Worm (Caenorhabditis elegans): ENCODE results near the gene mesp-1.

mesp-1 gene

ce11 chrIV:8462376-8462775 lies 36.7 kb upstream of the mesp-1 start:
- TF ChIP-seq nhr-84 (tag; optimal IDR thresholded peaks at IDR 0.05) (no peak), zip-4 (GFP tag; optimal IDR thresholded peaks at IDR 0.05) (no peak), alr-1 (tag; optimal IDR thresholded peaks at IDR 0.05; ENCODE audit: borderline replicate concordance) (no peak), fkh-10 (GFP tag; optimal IDR thresholded peaks at IDR 0.05) (no peak), fkh-4 (tag; optimal IDR thresholded peaks at IDR 0.05; ENCODE audit: borderline replicate concordance) (no peak), ces-1 (GFP tag; optimal IDR thresholded peaks at IDR 0.05) (no peak), hlh-17 (GFP tag; optimal IDR thresholded peaks at IDR 0.05; ENCODE audit: borderline replicate concordance) (no peak), efl-1 (optimal IDR thresholded peaks at IDR 0.05) (no peak), efl-1 (GFP tag; optimal IDR thresholded peaks at IDR 0.05 in 1 of 2) (peak in 1 of 2 experiments; percentile 52), F16B12.6 (tag; optimal IDR thresholded peaks at IDR 0.05) (no peak)

- TF ChIP-seq blmp-1 (tag; optimal IDR thresholded peaks at IDR 0.05) = peak; percentile 78
- TF ChIP-seq unc-130 (tag; optimal IDR thresholded peaks at IDR 0.05) = peak; percentile 37
- TF ChIP-seq snu-23 (GFP tag; optimal IDR thresholded peaks at IDR 0.05) = peak; percentile 40
- peak in 1 of 2 experiments; percentile 57 for TF ChIP-seq mdl-1 (tag; optimal IDR thresholded peaks at IDR 0.05)
- no peak for TF ChIP-seq unc-86 (tag; optimal IDR thresholded peaks at IDR 0.05)
- TF ChIP-seq lin-35 (GFP tag; optimal IDR thresholded peaks at IDR 0.05) = peak in 1 of 2 experiments; percentile 56
- TF ChIP-seq nhr-19 (GFP tag; conservative IDR thresholded peaks at IDR 0.05) = peak; percentile 40
- peak; percentile 46 for TF ChIP-seq lin-14 (GFP tag; optimal IDR thresholded peaks at IDR 0.05)
- TF ChIP-seq ets-5 (GFP tag; IDR thresholded peaks at IDR 0.05) = no peak
- peak in 5 of 6 experiments; percentile 44 to 85 (median 69) for TF ChIP-seq elt-3 (tag; optimal IDR thresholded peaks at IDR 0.05)
- TF ChIP-seq zip-4 (GFP tag; optimal IDR thresholded peaks at IDR 0.05) = no peak
- TF ChIP-seq nhr-20 (tag; optimal IDR thresholded peaks at IDR 0.05) = peak; percentile 74
- TF ChIP-seq rnt-1 (tag; optimal IDR thresholded peaks at IDR 0.05) = no peak
- peak; percentile 80 for TF ChIP-seq nhr-85 (tag)
- peak in 1 of 2 experiments; percentile 2 for TF ChIP-seq lsy-2 (tag; optimal IDR thresholded peaks at IDR 0.05)
- TF ChIP-seq grh-1 (GFP tag; IDR thresholded peaks at IDR 0.05) = no peak
- TF ChIP-seq tbx-2 (tag; optimal IDR thresholded peaks at IDR 0.05) = peak; percentile 57
- peak; percentile 47 for TF ChIP-seq nhr-71 (tag; optimal IDR thresholded peaks at IDR 0.05)
These were observed 36.0 kb upstream of the mesp-1 start for ce11 chrIV:8463069-8463468.

- TF ChIP-seq nhr-11 (tag; optimal IDR thresholded peaks at IDR 0.05) (no peak), snu-23 (GFP tag; optimal IDR thresholded peaks at IDR 0.05) (no peak), C34B4.2 (tag; optimal IDR thresholded peaks at IDR 0.05) (no peak), lin-35 (GFP tag; optimal IDR thresholded peaks at IDR 0.05) (no peak), hpl-2 (GFP tag; optimal IDR thresholded peaks at IDR 0.05) (no peak), alr-1 (tag; optimal IDR thresholded peaks at IDR 0.05; ENCODE audit: borderline replicate concordance) (no peak), nhr-12 (tag; optimal IDR thresholded peaks at IDR 0.05) (no peak), fos-1 (tag; optimal IDR thresholded peaks at IDR 0.05) (no peak)
These were observed 35.4 kb upstream of the mesp-1 start, which contains the start of gene str-176 for ce11 chrIV:8463716-8464115. TSS of gene str-176 (minus strand) at chrIV:8463816.

- peak; percentile 82 for TF ChIP-seq nhr-85 (tag)
- TF ChIP-seq lin-35 (GFP tag; optimal IDR thresholded peaks at IDR 0.05) = peak in 1 of 2 experiments; percentile 34
- TF ChIP-seq elt-3 (tag; optimal IDR thresholded peaks at IDR 0.05) = peak in 4 of 6 experiments; percentile 60 to 86 (median 68)
- peak; percentile 3 for TF ChIP-seq tbx-2 (tag; optimal IDR thresholded peaks at IDR 0.05)
- peak; percentile 55 for TF ChIP-seq lin-14 (GFP tag; optimal IDR thresholded peaks at IDR 0.05)
- peak; percentile 57 for TF ChIP-seq nhr-20 (tag; optimal IDR thresholded peaks at IDR 0.05)
- TF ChIP-seq tlp-1 (tag; optimal IDR thresholded peaks at IDR 0.05) = no peak
- peak; percentile 26 for TF ChIP-seq snu-23 (GFP tag; optimal IDR thresholded peaks at IDR 0.05)
- no peak for TF ChIP-seq ceh-63 (GFP tag; optimal IDR thresholded peaks at IDR 0.05)
- no peak for TF ChIP-seq efl-1 (optimal IDR thresholded peaks at IDR 0.05)
- no peak for TF ChIP-seq efl-1 (GFP tag; optimal IDR thresholded peaks at IDR 0.05 in 1 of 2)
- TF ChIP-seq nhr-19 (GFP tag; conservative IDR thresholded peaks at IDR 0.05) = peak; percentile 30
- peak; percentile 33 for TF ChIP-seq blmp-1 (tag; optimal IDR thresholded peaks at IDR 0.05)
- peak; percentile 49 for TF ChIP-seq nhr-71 (tag; optimal IDR thresholded peaks at IDR 0.05)
These were observed 34.9 kb upstream of the mesp-1 start for ce11 chrIV:8464187-8464586.

All from whole organism, L1 larva.